Fruit fly (Drosophila melanogaster): ENCODE measurements around the gene sgl.

DNA sequence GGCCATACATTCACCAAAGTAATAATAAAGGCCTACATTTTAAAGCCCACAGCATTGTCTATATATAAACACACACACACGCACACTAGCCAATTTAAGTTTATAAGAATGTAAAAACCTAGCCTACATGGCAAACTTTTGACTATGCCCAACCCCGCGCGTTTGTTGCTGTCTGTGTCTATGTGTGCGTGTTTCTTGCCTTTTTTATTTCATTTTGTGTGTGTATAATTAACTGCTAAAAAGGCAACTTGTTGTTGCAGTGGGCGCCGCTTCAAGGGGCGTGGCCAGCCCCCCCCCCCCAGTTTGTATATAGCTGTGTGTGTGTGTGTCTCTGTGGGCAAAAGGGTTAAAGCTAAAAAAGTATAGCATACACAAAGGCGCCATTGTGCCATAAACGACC is 19.2 kb downstream of the sgl start:
- no peak for TF ChIP-seq dsx (GFP tag; optimal IDR thresholded peaks at IDR 0.05; ENCODE audit: poor library complexity, severe bottlenecking)
- TF ChIP-seq Hr39 (GFP tag; optimal IDR thresholded peaks at IDR 0.05), result no peak
- TF ChIP-seq CG8632 (GFP tag; optimal IDR thresholded peaks at IDR 0.05), result no peak
- TF ChIP-seq Sox15 (GFP tag; optimal IDR thresholded peaks at IDR 0.05), result no peak
- no peak for TF ChIP-seq esn (GFP tag; optimal IDR thresholded peaks at IDR 0.05)
- TF ChIP-seq Ets21C (GFP tag; optimal IDR thresholded peaks at IDR 0.05), result no peak
- TF ChIP-seq ss (GFP tag; optimal IDR thresholded peaks at IDR 0.05), result no peak
- TF ChIP-seq Met (GFP tag; optimal IDR thresholded peaks at IDR 0.05), result no peak
- no peak for TF ChIP-seq CG32006 (GFP tag; optimal IDR thresholded peaks at IDR 0.05)

Measured in whole organism, prepupa.